Worm (Caenorhabditis elegans): ENCODE results near the gene wht-3.

- TF ChIP-seq ces-1 (GFP tag; optimal IDR thresholded peaks at IDR 0.05): no peak
- no peak for TF ChIP-seq nhr-12 (tag; optimal IDR thresholded peaks at IDR 0.05)
- no peak for TF ChIP-seq nhr-28 (tag; optimal IDR thresholded peaks at IDR 0.05)
- TF ChIP-seq lsy-2 (tag; optimal IDR thresholded peaks at IDR 0.05): no peak
- no peak for TF ChIP-seq elt-1 (tag; optimal IDR thresholded peaks at IDR 0.05; ENCODE audit: borderline replicate concordance, insufficient read depth)
- TF ChIP-seq nhr-76 (tag; optimal IDR thresholded peaks at IDR 0.05): no peak
- no peak for TF ChIP-seq elt-3 (tag; optimal IDR thresholded peaks at IDR 0.05)
Measured at ce11 chrIII:4113594-4113993, 37.8 kb downstream of the wht-3 start.
